Worm (Caenorhabditis elegans): ENCODE measurements around the gene F54D5.4.

Gene F54D5.4

DNA sequence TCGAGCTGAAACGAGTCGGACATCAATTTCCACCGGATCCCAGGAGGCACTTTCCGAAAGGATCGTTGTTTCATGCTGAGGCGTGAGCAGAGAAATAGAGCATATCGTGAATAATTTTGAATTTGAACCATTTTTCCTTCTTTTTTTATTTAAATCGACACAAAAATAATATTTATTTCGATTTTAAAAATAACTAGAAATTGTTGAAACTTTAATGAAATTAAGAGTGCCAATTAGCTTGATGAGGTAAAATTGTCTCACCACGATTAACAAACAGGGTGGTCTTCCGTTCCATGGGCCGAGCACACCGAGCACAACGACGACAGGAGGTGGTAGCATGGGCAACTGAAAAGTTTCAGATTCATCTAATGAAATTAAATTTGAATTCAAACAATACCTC lies 18.7 kb downstream of the F54D5.4 start:
- TF ChIP-seq nhr-237 (tag; optimal IDR thresholded peaks at IDR 0.05), result no peak
- TF ChIP-seq ceh-83 (GFP tag; optimal IDR thresholded peaks at IDR 0.05), result no peak
- TF ChIP-seq tbx-8 (GFP tag; optimal IDR thresholded peaks at IDR 0.05), result no peak
- no peak for TF ChIP-seq nhr-76 (tag; optimal IDR thresholded peaks at IDR 0.05)
- TF ChIP-seq sem-2 (GFP tag; optimal IDR thresholded peaks at IDR 0.05), result no peak
- TF ChIP-seq elt-1 (tag; optimal IDR thresholded peaks at IDR 0.05; ENCODE audit: borderline replicate concordance, insufficient read depth), result no peak
- TF ChIP-seq flh-1 (GFP tag; optimal IDR thresholded peaks at IDR 0.05), result no peak
- no peak for TF ChIP-seq ceh-39 (tag; optimal IDR thresholded peaks at IDR 0.05)

DNA sequence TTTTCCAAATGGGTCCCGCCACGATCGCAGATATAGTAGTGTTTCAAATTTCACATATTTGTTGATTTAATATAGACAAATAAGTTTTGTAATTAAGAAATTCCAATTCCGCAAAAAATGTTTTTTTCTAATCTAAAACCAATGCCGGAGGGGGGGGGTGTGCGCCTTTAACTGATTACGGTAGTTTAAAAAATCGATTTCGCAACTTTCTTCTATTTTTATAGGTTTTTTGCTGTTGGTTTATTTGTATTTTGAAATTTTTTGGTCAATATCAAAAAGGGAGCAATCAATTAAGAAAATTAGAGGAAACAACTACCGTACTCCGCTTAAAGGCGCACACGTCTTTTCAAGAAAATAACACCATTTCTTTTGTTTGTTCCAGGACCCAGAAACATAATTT lies 21.9 kb downstream of the F54D5.4 start:
- TF ChIP-seq mls-2 (tag; optimal IDR thresholded peaks at IDR 0.05), result no peak
- TF ChIP-seq ztf-11 (tag; optimal IDR thresholded peaks at IDR 0.05), result no peak
- TF ChIP-seq ham-2 (GFP tag; optimal IDR thresholded peaks at IDR 0.05), result no peak
- no peak for TF ChIP-seq elt-1 (tag; optimal IDR thresholded peaks at IDR 0.05; ENCODE audit: borderline replicate concordance, insufficient read depth)
- TF ChIP-seq elt-3 (tag; optimal IDR thresholded peaks at IDR 0.05), result no peak
- no peak for TF ChIP-seq flh-1 (GFP tag; optimal IDR thresholded peaks at IDR 0.05)

DNA sequence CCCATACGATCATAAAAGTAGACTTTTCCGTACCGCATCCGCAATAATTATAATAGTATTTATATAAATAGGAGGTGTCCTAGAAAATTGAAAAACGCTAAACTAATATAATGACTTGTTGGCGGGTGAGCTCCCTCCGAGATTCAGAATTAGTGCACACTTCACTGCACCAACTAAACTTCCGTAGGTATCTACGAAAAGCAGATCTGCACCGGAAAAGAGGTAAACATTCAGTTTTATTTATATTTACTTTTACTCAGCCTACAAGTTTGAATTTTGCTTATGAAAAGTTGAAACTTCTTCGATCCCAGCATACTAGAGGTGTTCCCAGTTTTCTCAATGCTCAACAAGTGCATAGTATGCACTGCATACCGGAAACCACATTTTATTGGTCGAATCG lies 22.4 kb downstream of the F54D5.4 start, which contains the start of gene F07A11.1:
F07A11.1 (minus strand) TSS at position 101 of the 400 bp plus-strand sequence.
- TF ChIP-seq ceh-83 (GFP tag; optimal IDR thresholded peaks at IDR 0.05) (no peak), M03D4.4 (tag; optimal IDR thresholded peaks at IDR 0.05) (no peak), bed-3 (GFP tag; optimal IDR thresholded peaks at IDR 0.05) (no peak), nhr-76 (tag; optimal IDR thresholded peaks at IDR 0.05) (no peak), ceh-43 (GFP tag; optimal IDR thresholded peaks at IDR 0.05) (no peak), mep-1 (tag; optimal IDR thresholded peaks at IDR 0.05) (no peak), cnd-1 (tag; optimal IDR thresholded peaks at IDR 0.05) (no peak), unc-39 (tag; optimal IDR thresholded peaks at IDR 0.05) (no peak), flh-1 (GFP tag; optimal IDR thresholded peaks at IDR 0.05) (no peak), lin-13 (tag; optimal IDR thresholded peaks at IDR 0.05) (no peak), blmp-1 (tag; optimal IDR thresholded peaks at IDR 0.05) (no peak), unc-62 (GFP tag; optimal IDR thresholded peaks at IDR 0.05) (no peak)

DNA sequence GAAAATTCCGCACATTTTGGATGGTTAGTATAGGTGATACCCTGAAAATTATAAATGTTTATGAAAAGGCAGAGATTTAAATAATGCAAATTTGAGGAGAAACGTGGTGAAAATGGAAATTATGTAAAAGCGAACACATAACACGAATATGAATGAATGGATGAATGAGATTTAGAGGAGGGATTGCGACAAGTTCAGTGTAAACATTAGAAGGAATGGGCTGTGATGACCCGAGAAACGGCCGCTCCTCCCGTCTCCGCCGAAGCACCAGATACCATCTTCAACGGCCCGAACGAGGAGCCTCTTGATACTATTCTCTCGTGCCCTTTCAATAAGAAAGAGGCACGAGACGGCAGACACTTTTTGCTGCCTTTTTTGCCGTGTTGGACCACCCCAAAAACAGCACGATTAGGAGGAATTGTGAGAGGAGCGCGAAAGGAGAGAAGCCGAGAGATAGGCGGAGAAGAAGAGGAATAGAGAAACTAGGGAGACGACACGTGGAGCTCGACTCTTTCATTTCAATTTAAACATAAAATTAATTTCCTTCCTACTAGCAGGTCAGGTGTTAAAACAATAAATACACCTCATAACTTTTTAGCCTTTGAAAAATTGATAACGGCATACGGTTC lies 25.9 kb downstream of the F54D5.4 start, which contains the start of gene gfat-1:
gfat-1 (minus strand) TSS at position 51 of the 629 bp plus-strand sequence.
- TF ChIP-seq mep-1 (tag; optimal IDR thresholded peaks at IDR 0.05), result no peak
- no peak for TF ChIP-seq sem-2 (GFP tag; optimal IDR thresholded peaks at IDR 0.05)
- peak; percentile 78 for TF ChIP-seq unc-120 (tag; optimal IDR thresholded peaks at IDR 0.05; ENCODE audit: poor library complexity, severe bottlenecking)
- no peak for TF ChIP-seq ces-1 (GFP tag; optimal IDR thresholded peaks at IDR 0.05)
- TF ChIP-seq elt-1 (tag; optimal IDR thresholded peaks at IDR 0.05; ENCODE audit: borderline replicate concordance, insufficient read depth), result peak; percentile 26
- no peak for TF ChIP-seq ceh-39 (tag; optimal IDR thresholded peaks at IDR 0.05)

ce11 chrII:11596157-11596740 lies 26.6 kb downstream of the F54D5.4 start:
- no peak for TF ChIP-seq ces-1 (GFP tag; optimal IDR thresholded peaks at IDR 0.05)
- TF ChIP-seq mep-1 (tag; optimal IDR thresholded peaks at IDR 0.05), result no peak
- no peak for TF ChIP-seq pha-4 (tag; optimal IDR thresholded peaks at IDR 0.05)
- no peak for TF ChIP-seq nhr-237 (tag; optimal IDR thresholded peaks at IDR 0.05)
- TF ChIP-seq nhr-76 (tag; optimal IDR thresholded peaks at IDR 0.05), result no peak
- TF ChIP-seq mab-5 (tag; optimal IDR thresholded peaks at IDR 0.05), result no peak
- no peak for TF ChIP-seq cnd-1 (tag; optimal IDR thresholded peaks at IDR 0.05)
- TF ChIP-seq nhr-2 (tag; optimal IDR thresholded peaks at IDR 0.05), result no peak
- no peak for TF ChIP-seq lin-13 (tag; optimal IDR thresholded peaks at IDR 0.05)
- TF ChIP-seq nhr-28 (tag; optimal IDR thresholded peaks at IDR 0.05), result no peak
- TF ChIP-seq hlh-1 (tag; optimal IDR thresholded peaks at IDR 0.05), result no peak
- no peak for TF ChIP-seq unc-39 (tag; optimal IDR thresholded peaks at IDR 0.05)
- TF ChIP-seq sptf-1 (tag; optimal IDR thresholded peaks at IDR 0.05), result no peak
- no peak for TF ChIP-seq unc-120 (tag; optimal IDR thresholded peaks at IDR 0.05; ENCODE audit: poor library complexity, severe bottlenecking)
